Fruit fly (Drosophila melanogaster) whole organism, embryonic: Measurements from ENCODE around the gene CG10333.

Experiments used
- CG11398 ChIP-seq: fragments of 200-800 bp; sonication (Bioruptor generic); optimal IDR thresholded peaks from 2 replicates; lab custom pipeline; 2016; ENCODE audit warnings: missing biosample characterization, missing genetic modification characterization
- CG11504 ChIP-seq: fragments of 200-800 bp; sonication (Bioruptor generic); optimal IDR thresholded peaks from 3 replicates; lab custom pipeline; 2019; ENCODE audit warnings: missing biosample characterization, mild to moderate bottlenecking, missing genetic modification characterization, moderate library complexity
- CG14710 ChIP-seq: fragments of 200-800 bp; sonication (Bioruptor generic); optimal IDR thresholded peaks from 3 replicates; lab custom pipeline; 2019; ENCODE audit warnings: missing biosample characterization, mild to moderate bottlenecking, missing genetic modification characterization, moderate library complexity
- CG16813 ChIP-seq: fragments of 200-800 bp; sonication (Bioruptor generic); IDR thresholded peaks from 3 replicates; pipeline ENCODE4 v1.3.6; 2022; ENCODE audit warnings: missing biosample characterization, missing genetic modification characterization; ENCODE audit not compliant: partially characterized antibody
- CG17186 ChIP-seq: fragments of 200-800 bp; sonication (Bioruptor generic); optimal IDR thresholded peaks from 3 replicates; lab custom pipeline; 2017; ENCODE audit warnings: missing biosample characterization, missing genetic modification reagents, missing genetic modification characterization
- CG2678 ChIP-seq: fragments of 200-800 bp; sonication (Bioruptor generic); optimal IDR thresholded peaks from 3 replicates; lab custom pipeline; 2019; ENCODE audit warnings: missing biosample characterization, mild to moderate bottlenecking, missing genetic modification characterization, moderate library complexity
- CG2875 ChIP-seq: fragments of 200-800 bp; sonication (Bioruptor generic); optimal IDR thresholded peaks from 2 replicates; lab custom pipeline; 2017; ENCODE audit warnings: missing biosample characterization, mild to moderate bottlenecking, missing genetic modification characterization, missing genetic modification reagents
- CG34422 ChIP-seq: fragments of 200-800 bp; sonication (Bioruptor generic); IDR thresholded peaks from 3 replicates; pipeline ENCODE4 v1.3.6; 2022; ENCODE audit warnings: missing biosample characterization, missing genetic modification characterization
- CG4282 ChIP-seq: fragments of 200-800 bp; sonication (Bioruptor generic); optimal IDR thresholded peaks from 2 replicates; lab custom pipeline; 2016; ENCODE audit warnings: missing biosample characterization, missing genetic modification characterization
- CG4360 ChIP-seq: fragments of 200-800 bp; sonication (Bioruptor generic); IDR thresholded peaks from 2 replicates; pipeline ENCODE4 v1.3.6; 2022; ENCODE audit warnings: missing biosample characterization, missing genetic modification characterization
- CG4617 ChIP-seq: fragments of 200-800 bp; sonication (Bioruptor generic); optimal IDR thresholded peaks from 3 replicates; lab custom pipeline; 2016; ENCODE audit warnings: missing biosample characterization, missing genetic modification characterization, borderline replicate concordance
- CG4707 ChIP-seq: fragments of 200-800 bp; sonication (Bioruptor generic); optimal IDR thresholded peaks from 2 replicates; lab custom pipeline; 2018; ENCODE audit warnings: missing biosample characterization, mild to moderate bottlenecking, missing genetic modification characterization, moderate library complexity
- CG6654 ChIP-seq: fragments of 200-800 bp; sonication (Bioruptor generic); optimal IDR thresholded peaks from 2 replicates; lab custom pipeline; 2017; ENCODE audit warnings: missing biosample characterization, mild to moderate bottlenecking, missing genetic modification characterization
- CG7357 ChIP-seq: fragments of 200-800 bp; sonication (Bioruptor generic); IDR thresholded peaks from 3 replicates; pipeline ENCODE4 v1.3.6; 2022; ENCODE audit warnings: missing biosample characterization, missing genetic modification characterization
- CG8359 ChIP-seq: fragments of 200-800 bp; sonication (Bioruptor generic); optimal IDR thresholded peaks from 2 replicates; lab custom pipeline; 2017; ENCODE audit warnings: missing biosample characterization, mild to moderate bottlenecking, missing genetic modification characterization, borderline replicate concordance
- CG9932 ChIP-seq: fragments of 200-800 bp; sonication (Bioruptor generic); IDR thresholded peaks from 2 replicates; pipeline ENCODE4 v1.3.6; 2022; ENCODE audit warnings: missing biosample characterization, missing genetic modification characterization
- CkIIα-i1 ChIP-seq: fragments of 200-800 bp; sonication (Bioruptor generic); IDR thresholded peaks from 2 replicates; pipeline ENCODE4 v1.3.6; 2022; ENCODE audit warnings: missing biosample characterization, missing genetic modification characterization
- Dip2 ChIP-seq: fragments of 200-800 bp; sonication (Bioruptor generic); IDR thresholded peaks from 2 replicates; pipeline ENCODE4 v1.3.6; 2022; ENCODE audit warnings: missing biosample characterization, missing genetic modification characterization
- Gsc ChIP-seq: fragments of 200-800 bp; sonication (Bioruptor generic); IDR thresholded peaks from 2 replicates; pipeline ENCODE4 v1.3.6; 2022; ENCODE audit warnings: missing biosample characterization, missing genetic modification characterization
- HLHmδ ChIP-seq: fragments of 200-800 bp; sonication (Bioruptor generic); optimal IDR thresholded peaks from 2 replicates; lab custom pipeline; 2018; ENCODE audit warnings: missing biosample characterization, mild to moderate bottlenecking, missing genetic modification characterization, moderate library complexity
- NK7.1 ChIP-seq: fragments of 200-800 bp; sonication (Bioruptor generic); optimal IDR thresholded peaks from 3 replicates; lab custom pipeline; 2016; ENCODE audit warnings: missing biosample characterization, missing genetic modification characterization
- PHDP ChIP-seq: fragments of 200-800 bp; sonication (Bioruptor generic); optimal IDR thresholded peaks from 3 replicates; lab custom pipeline; 2018; ENCODE audit warnings: missing biosample characterization, mild to moderate bottlenecking, missing genetic modification characterization, moderate library complexity
- Rfx ChIP-seq: fragments of 200-800 bp; sonication (Bioruptor generic); IDR thresholded peaks from 2 replicates; pipeline ENCODE4 v1.3.6; 2022; ENCODE audit warnings: missing biosample characterization, missing genetic modification characterization
- Sin3A ChIP-seq: fragments of >200 bp; optimal IDR thresholded peaks from 2 replicates; lab custom pipeline; 2018
- Sry-δ ChIP-seq: fragments of 200-800 bp; sonication (Bioruptor generic); optimal IDR thresholded peaks from 2 replicates; lab custom pipeline; 2016; ENCODE audit warnings: missing biosample characterization, missing genetic modification characterization
- Taf1 ChIP-seq: fragments of 200-800 bp; sonication (Bioruptor generic); IDR thresholded peaks from 2 replicates; pipeline ENCODE4 v1.3.6; 2022; ENCODE audit warnings: missing biosample characterization, missing genetic modification characterization
- Xrp1 ChIP-seq: fragments of 200-800 bp; sonication (Bioruptor generic); IDR thresholded peaks from 2 replicates; pipeline ENCODE4 v1.3.6; 2022; ENCODE audit warnings: missing biosample characterization, missing genetic modification characterization
- YL-1 ChIP-seq: fragments of 200-800 bp; sonication (Bioruptor generic); optimal IDR thresholded peaks from 3 replicates; lab custom pipeline; 2017; ENCODE audit warnings: missing biosample characterization, mild to moderate bottlenecking, missing genetic modification characterization
- br ChIP-seq: fragments of >200 bp; optimal IDR thresholded peaks from 2 replicates; lab custom pipeline; 2017
- chinmo ChIP-seq: fragments of 200-800 bp; sonication (Bioruptor generic); IDR thresholded peaks from 4 replicates; pipeline ENCODE4 v1.3.6; 2022; ENCODE audit warnings: missing biosample characterization, missing genetic modification characterization; ENCODE audit not compliant: partially characterized antibody
- danr ChIP-seq: fragments of 200-800 bp; sonication (Bioruptor generic); IDR thresholded peaks from 2 replicates; pipeline ENCODE4 v1.3.6; 2022; ENCODE audit warnings: missing biosample characterization, missing genetic modification characterization
- emc ChIP-seq: fragments of 200-800 bp; sonication (Bioruptor generic); optimal IDR thresholded peaks from 2 replicates; lab custom pipeline; 2016; ENCODE audit warnings: missing biosample characterization, missing genetic modification characterization
- ems ChIP-seq: fragments of 200-800 bp; sonication (Bioruptor generic); optimal IDR thresholded peaks from 3 replicates; lab custom pipeline; 2016; ENCODE audit warnings: missing biosample characterization, missing genetic modification characterization
- esg ChIP-seq: fragments of 200-800 bp; sonication (Bioruptor generic); conservative IDR thresholded peaks from 2 replicates; pipeline ENCODE4 v1.3.6; 2022; ENCODE audit warnings: missing biosample characterization, missing genetic modification characterization
- gce ChIP-seq: fragments of 200-800 bp; sonication (Bioruptor generic); IDR thresholded peaks from 3 replicates; pipeline ENCODE4 v1.3.6; 2022; ENCODE audit warnings: missing biosample characterization, missing genetic modification characterization
- gcm ChIP-seq: fragments of 200-800 bp; sonication (Bioruptor generic); optimal IDR thresholded peaks from 2 replicates; lab custom pipeline; 2019; ENCODE audit warnings: missing biosample characterization, mild to moderate bottlenecking, missing genetic modification characterization, moderate library complexity
- gcm2 ChIP-seq: fragments of 200-800 bp; sonication (Bioruptor generic); optimal IDR thresholded peaks from 2 replicates; lab custom pipeline; 2016; ENCODE audit warnings: missing biosample characterization, missing genetic modification characterization
- grn ChIP-seq: fragments of 200-800 bp; sonication (Bioruptor generic); optimal IDR thresholded peaks from 3 replicates; lab custom pipeline; 2017; ENCODE audit warnings: missing biosample characterization, missing genetic modification characterization
- jigr1 ChIP-seq: fragments of 200-800 bp; sonication (Bioruptor generic); IDR thresholded peaks from 3 replicates; pipeline ENCODE4 v1.3.6; 2022; ENCODE audit warnings: missing biosample characterization, missing genetic modification characterization
- lab ChIP-seq: fragments of 200-800 bp; sonication (Bioruptor generic); optimal IDR thresholded peaks from 3 replicates; lab custom pipeline; 2017; ENCODE audit warnings: missing biosample characterization, missing genetic modification characterization, mild to moderate bottlenecking, moderate library complexity, missing genetic modification reagents
- mirr ChIP-seq: fragments of 200-800 bp; sonication (Bioruptor generic); optimal IDR thresholded peaks from 3 replicates; lab custom pipeline; 2018; ENCODE audit warnings: missing biosample characterization, mild to moderate bottlenecking, missing genetic modification characterization
- nom ChIP-seq: fragments of 200-800 bp; sonication (Bioruptor generic); optimal IDR thresholded peaks from 2 replicates; lab custom pipeline; 2017; ENCODE audit warnings: missing biosample characterization, missing genetic modification characterization, mild to moderate bottlenecking, moderate library complexity, missing genetic modification reagents
- odd ChIP-seq: fragments of 200-800 bp; sonication (Bioruptor generic); optimal IDR thresholded peaks from 2 replicates; lab custom pipeline; 2017; ENCODE audit warnings: missing biosample characterization, mild to moderate bottlenecking, missing genetic modification characterization
- pum ChIP-seq: fragments of 200-800 bp; sonication (Bioruptor generic); optimal IDR thresholded peaks from 2 replicates; lab custom pipeline; 2016; ENCODE audit warnings: missing biosample characterization, missing genetic modification characterization
- sd ChIP-seq: fragments of 200-800 bp; sonication (Bioruptor generic); optimal IDR thresholded peaks from 3 replicates; lab custom pipeline; 2018; ENCODE audit warnings: missing biosample characterization, mild to moderate bottlenecking, missing genetic modification characterization, moderate library complexity
- sens ChIP-seq: fragments of 200-800 bp; sonication (Bioruptor generic); peaks from one replicate; lab custom pipeline; 2016; ENCODE audit warnings: missing biosample characterization, missing genetic modification characterization
- sna ChIP-seq: fragments of 200-800 bp; sonication (Bioruptor generic); IDR thresholded peaks from 2 replicates; pipeline ENCODE4 v1.3.6; 2022; ENCODE audit warnings: missing biosample characterization, missing genetic modification characterization; ENCODE audit not compliant: partially characterized antibody
- ssp ChIP-seq: fragments of 200-800 bp; sonication (Bioruptor generic); IDR thresholded peaks from 2 replicates; pipeline ENCODE4 v1.3.6; 2022; ENCODE audit warnings: missing biosample characterization, missing genetic modification characterization
- tll ChIP-seq, 2 experiments: fragments of 200-800 bp in 1 of 2; fragments of >200 bp in 1 of 2; sonication (Bioruptor generic) in 1 of 2; optimal IDR thresholded peaks; 2 replicates each; lab custom pipeline; 2017 to 2019; ENCODE audit warnings: missing biosample characterization in 2 of 2, missing genetic modification characterization in 2 of 2, mild to moderate bottlenecking in 1 of 2, moderate library complexity in 1 of 2
- tna ChIP-seq: fragments of 200-800 bp; sonication (Bioruptor generic); IDR thresholded peaks from 2 replicates; pipeline ENCODE4 v1.3.6; 2022; ENCODE audit warnings: missing biosample characterization, missing genetic modification characterization; ENCODE audit not compliant: partially characterized antibody
- tup ChIP-seq: fragments of 200-800 bp; sonication (Bioruptor generic); optimal IDR thresholded peaks from 2 replicates; lab custom pipeline; 2016; ENCODE audit warnings: missing biosample characterization, mild to moderate bottlenecking, missing genetic modification characterization, moderate library complexity

CG10333 gene

dm6 chr2L:18617003-18617402 lies 10.4 kb downstream of the CG10333 start, which contains the start of gene MESR3 (continued):
- TF ChIP-seq odd (GFP tag; lab: Kevin White, UChicago) = peak; percentile 51
- no peak for TF ChIP-seq jigr1 (GFP tag; lab: Robert Waterston, UW)
- peak; percentile 87 for TF ChIP-seq mirr
- TF ChIP-seq gcm2 (GFP tag; lab: Kevin White, UChicago) = no peak
- peak; percentile 53 for TF ChIP-seq CG9932
- TF ChIP-seq CG8359 (GFP tag; lab: Kevin White, UChicago) = peak; percentile 39
- no peak for TF ChIP-seq Sry-δ (GFP tag; lab: Kevin White, UChicago)
- TF ChIP-seq sna (GFP tag; lab: Robert Waterston, UW) = no peak
- TF ChIP-seq CG4360 = peak; percentile 5; the same call in 1 of the 2 replicates
- peak; percentile 55 for TF ChIP-seq gcm (GFP tag; lab: Kevin White, UChicago)
- no peak for TF ChIP-seq tll (GFP tag; optimal IDR thresholded peaks at IDR 0.05; lab: Kevin White, UChicago)
- TF ChIP-seq CG34422 (GFP tag; lab: Robert Waterston, UW) = peak; percentile 80
- peak; percentile 80; the same call in 2 of the 4 replicates for TF ChIP-seq chinmo (GFP tag; lab: Robert Waterston, UW)
- TF ChIP-seq Gsc (GFP tag; lab: Robert Waterston, UW) = no peak
- TF ChIP-seq HLHmδ (GFP tag; lab: Kevin White, UChicago) = peak; percentile 76
- TF ChIP-seq nom = peak; percentile 81
- TF ChIP-seq Xrp1 (GFP tag; lab: Robert Waterston, UW) = peak; percentile 90
- TF ChIP-seq pum = no peak
- peak; percentile 74 for TF ChIP-seq CG14710 (tag; lab: Kevin White, UChicago)
- TF ChIP-seq YL-1 (GFP tag; lab: Kevin White, UChicago) = peak; percentile 19
- TF ChIP-seq CkIIα-i1 (GFP tag; lab: Robert Waterston, UW) = no peak
- peak; percentile 85 for TF ChIP-seq CG11504 (tag; lab: Kevin White, UChicago)
- TF ChIP-seq ems (GFP tag; lab: Kevin White, UChicago) = no peak
- no peak for TF ChIP-seq grn (GFP tag; lab: Kevin White, UChicago)
- peak; percentile 89 for TF ChIP-seq lab (GFP tag; lab: Kevin White, UChicago)
- no peak for TF ChIP-seq tup (GFP tag; lab: Kevin White, UChicago)
- peak; percentile 80; the same call in 2 of the 3 replicates for TF ChIP-seq gce
- TF ChIP-seq sens = peak; percentile 83
- no peak for TF ChIP-seq CG17186 (GFP tag; lab: Kevin White, UChicago)
- TF ChIP-seq esg (GFP tag; lab: Robert Waterston, UW) = peak; percentile 40
- no peak for TF ChIP-seq br (lab: Kevin White, UChicago)
- TF ChIP-seq CG6654 (GFP tag; lab: Kevin White, UChicago) = no peak
- TF ChIP-seq NK7.1 (GFP tag; lab: Kevin White, UChicago) = no peak
- no peak for TF ChIP-seq danr (GFP tag; lab: Robert Waterston, UW)
- TF ChIP-seq Dip2 (GFP tag; lab: Robert Waterston, UW) = no peak
- TF ChIP-seq CG4282 (GFP tag; lab: Kevin White, UChicago) = no peak
- TF ChIP-seq emc = no peak
- TF ChIP-seq CG11398 = no peak
- TF ChIP-seq ssp = no peak
- peak; percentile 50 for TF ChIP-seq Rfx (GFP tag; lab: Robert Waterston, UW)
- TF ChIP-seq tna = no peak; the same call in 1 of the 2 replicates
- TF ChIP-seq Sin3A (lab: Kevin White, UChicago) = no peak
- peak; percentile 48 for TF ChIP-seq CG4707 (GFP tag; lab: Kevin White, UChicago)
- no peak; the same call in 2 of the 3 replicates for TF ChIP-seq CG16813
- TF ChIP-seq CG7357 = peak; percentile 54; the same call in 2 of the 3 replicates
- TF ChIP-seq sd (tag; lab: Kevin White, UChicago) = no peak
- TF ChIP-seq PHDP = peak; percentile 58
- peak; percentile 51; the same call in 1 of the 2 replicates for TF ChIP-seq Taf1
- TF ChIP-seq CG2678 (tag; lab: Kevin White, UChicago) = peak; percentile 89
- peak; percentile 60 for TF ChIP-seq CG2875
- no peak for TF ChIP-seq CG4617 (GFP tag; lab: Kevin White, UChicago)
